Worm (Caenorhabditis elegans): ENCODE measurements around the gene F59D12.2.

Gene F59D12.2

ce11 chrX:15647276-15647675 lies 28.2 kb downstream of the F59D12.2 start, which contains the start of gene F59D12.5:
Gene F59D12.5 (minus strand): TSS chrX:15647369.
- TF ChIP-seq ceh-44 (GFP tag; IDR thresholded peaks at IDR 0.05) (no peak), hlh-30 (tag; optimal IDR thresholded peaks at IDR 0.05; ENCODE audit: insufficient read depth) (peak; percentile 67), arid-1 (GFP tag; conservative IDR thresholded peaks at IDR 0.05) (no peak), T20F7.1 (GFP tag; optimal IDR thresholded peaks at IDR 0.05) (peak; percentile 92), Y48G9A.11 (GFP tag; IDR thresholded peaks at IDR 0.05) (no peak), lsy-2 (tag; optimal IDR thresholded peaks at IDR 0.05) (peak in 1 of 2 experiments; percentile 16), ZK337.2 (GFP tag; IDR thresholded peaks at IDR 0.05) (no peak)

ce11 chrX:15642638-15643037 lies 32.9 kb downstream of the F59D12.2 start, which contains the start of gene H08J19.1:
Gene H08J19.1 (plus strand): TSS chrX:15642938.
- TF ChIP-seq lin-39 (tag; optimal IDR thresholded peaks at IDR 0.05), result no peak
- TF ChIP-seq mxl-3 (GFP tag; optimal IDR thresholded peaks at IDR 0.05), result no peak
- no peak for TF ChIP-seq nhr-111 (GFP tag; optimal IDR thresholded peaks at IDR 0.05)
- no peak for TF ChIP-seq nhr-77 (tag; optimal IDR thresholded peaks at IDR 0.05)
- no peak for TF ChIP-seq F37D6.2 (tag; optimal IDR thresholded peaks at IDR 0.05)
- no peak for TF ChIP-seq unc-130 (GFP tag; optimal IDR thresholded peaks at IDR 0.05)
- no peak for TF ChIP-seq Y48G9A.11 (GFP tag; IDR thresholded peaks at IDR 0.05)
- TF ChIP-seq cey-2 (tag; optimal IDR thresholded peaks at IDR 0.05; ENCODE audit: borderline replicate concordance, insufficient read depth), result no peak
- TF ChIP-seq madf-9 (GFP tag; conservative IDR thresholded peaks at IDR 0.05), result no peak
- TF ChIP-seq egl-43 (GFP tag; IDR thresholded peaks at IDR 0.05), result no peak
- no peak for TF ChIP-seq Y105C5A.15 (GFP tag; IDR thresholded peaks at IDR 0.05)
- no peak for TF ChIP-seq zip-11 (GFP tag; IDR thresholded peaks at IDR 0.05)
- TF ChIP-seq nhr-6 (tag; optimal IDR thresholded peaks at IDR 0.05), result no peak
- TF ChIP-seq F49E8.2 (tag; optimal IDR thresholded peaks at IDR 0.05; ENCODE audit: borderline replicate concordance), result no peak
- TF ChIP-seq T20F7.1 (GFP tag; optimal IDR thresholded peaks at IDR 0.05), result no peak

- TF ChIP-seq mdl-1 (tag; optimal IDR thresholded peaks at IDR 0.05) (no peak), unc-62 (GFP tag; optimal IDR thresholded peaks at IDR 0.05 in 1 of 2) (peak in 1 of 2 experiments; percentile 97), unc-62 (tag; optimal IDR thresholded peaks at IDR 0.05) (no peak)
Measured at ce11 chrX:15641380-15641779, 34.1 kb downstream of the F59D12.2 start.

- TF ChIP-seq tag-97 (GFP tag; IDR thresholded peaks at IDR 0.05) (no peak), aha-1 (tag) (peak; percentile 34)
Measured at ce11 chrX:15640603-15641002, 34.9 kb downstream of the F59D12.2 start, which contains the start of gene K09E9.7. Gene K09E9.7 (plus strand): TSS chrX:15640903.

ce11 chrX:15633964-15634363 lies 41.6 kb downstream of the F59D12.2 start:
- TF ChIP-seq set-16 (GFP tag; IDR thresholded peaks at IDR 0.05), result no peak
- TF ChIP-seq lin-15B (tag; optimal IDR thresholded peaks at IDR 0.05), result no peak
- TF ChIP-seq F49E8.2 (tag; optimal IDR thresholded peaks at IDR 0.05; ENCODE audit: borderline replicate concordance), result no peak
- TF ChIP-seq aly-2 (tag; optimal IDR thresholded peaks at IDR 0.05), result no peak
- TF ChIP-seq Y48G9A.11 (GFP tag; IDR thresholded peaks at IDR 0.05), result no peak
- TF ChIP-seq F37D6.2 (tag; optimal IDR thresholded peaks at IDR 0.05), result no peak
- peak; percentile 65 for TF ChIP-seq ctbp-1 (GFP tag; IDR thresholded peaks at IDR 0.05)
- TF ChIP-seq zag-1 (tag; optimal IDR thresholded peaks at IDR 0.05), result no peak
- TF ChIP-seq zip-2 (tag; optimal IDR thresholded peaks at IDR 0.05), result no peak
- TF ChIP-seq dmd-9 (GFP tag; IDR thresholded peaks at IDR 0.05), result no peak
- no peak for TF ChIP-seq tra-1 (GFP tag; IDR thresholded peaks at IDR 0.05)
- TF ChIP-seq ceh-44 (GFP tag; IDR thresholded peaks at IDR 0.05), result no peak
- TF ChIP-seq dmd-8 (GFP tag; IDR thresholded peaks at IDR 0.05), result no peak
- TF ChIP-seq lir-3 (tag; optimal IDR thresholded peaks at IDR 0.05), result no peak
- peak; percentile 67 for TF ChIP-seq ces-1 (GFP tag; optimal IDR thresholded peaks at IDR 0.05)
- no peak for TF ChIP-seq cey-2 (tag; optimal IDR thresholded peaks at IDR 0.05; ENCODE audit: borderline replicate concordance, insufficient read depth)
- TF ChIP-seq daf-12 (tag; optimal IDR thresholded peaks at IDR 0.05), result no peak
- TF ChIP-seq fos-1 (tag; optimal IDR thresholded peaks at IDR 0.05), result no peak
- TF ChIP-seq lin-38 (GFP tag; IDR thresholded peaks at IDR 0.05), result no peak
- no peak for TF ChIP-seq F10B5.3 (tag; optimal IDR thresholded peaks at IDR 0.05)
- TF ChIP-seq nhr-10 (tag; optimal IDR thresholded peaks at IDR 0.05), result no peak
- no peak for TF ChIP-seq dpl-1 (GFP tag; optimal IDR thresholded peaks at IDR 0.05)
- no peak for TF ChIP-seq madf-9 (GFP tag; conservative IDR thresholded peaks at IDR 0.05)
- TF ChIP-seq mep-1 (tag; optimal IDR thresholded peaks at IDR 0.05), result peak; percentile 37
- no peak for TF ChIP-seq saeg-2 (GFP tag; IDR thresholded peaks at IDR 0.05)
- no peak for TF ChIP-seq nhr-48 (tag; optimal IDR thresholded peaks at IDR 0.05)
